Fruit fly (Drosophila melanogaster): ENCODE data around the gene svr.

svr gene

DNA sequence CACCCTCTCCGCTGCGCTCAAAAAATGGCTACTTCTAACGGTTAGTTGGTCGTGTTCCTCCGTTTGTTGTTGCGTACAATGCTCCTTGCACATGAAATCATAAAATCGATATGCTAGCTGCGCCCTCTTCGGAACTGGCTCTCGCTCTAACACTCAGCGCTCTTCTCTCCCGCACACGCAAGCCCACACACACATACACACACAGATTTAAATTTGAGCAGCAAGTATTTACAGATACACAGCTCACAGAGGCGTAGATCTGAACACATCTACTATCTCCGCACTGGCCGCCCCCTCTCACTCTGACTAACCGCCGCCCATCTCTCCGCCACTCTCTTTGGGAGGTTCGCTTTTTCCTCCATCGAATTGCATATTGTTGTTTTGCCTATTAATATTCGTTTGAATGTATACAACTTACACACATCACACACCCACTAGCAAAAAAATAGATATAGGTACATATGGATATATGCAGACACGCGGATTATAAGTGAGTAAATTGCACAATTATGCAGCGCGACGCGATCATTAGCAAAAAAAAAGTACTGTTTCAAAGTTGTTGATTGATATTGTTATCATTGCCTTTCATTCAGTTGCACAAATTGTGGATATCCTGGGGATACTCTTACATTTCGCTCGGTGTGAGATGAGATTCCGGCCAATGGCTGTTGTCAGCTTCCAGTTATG, 26.3 kb downstream of the svr start:
- TF ChIP-seq Mio (GFP tag; optimal IDR thresholded peaks at IDR 0.05) (peak; percentile 50), dl (GFP tag; optimal IDR thresholded peaks at IDR 0.05; ENCODE audit: insufficient read depth in 1 of 2, partially characterized antibody in 2 of 2) (peak in 1 of 2 experiments; percentile 70), tai (GFP tag; optimal IDR thresholded peaks at IDR 0.05) (peak; percentile 93), dsf (GFP tag; optimal IDR thresholded peaks at IDR 0.05; ENCODE audit: borderline replicate concordance) (peak; percentile 25), Vsx2 (GFP tag; optimal IDR thresholded peaks at IDR 0.05; ENCODE audit: partially characterized antibody) (no peak), dmrt93B (GFP tag; optimal IDR thresholded peaks at IDR 0.05) (peak; percentile 69), CG9705 (GFP tag; optimal IDR thresholded peaks at IDR 0.05) (peak; percentile 52), woc (GFP tag; optimal IDR thresholded peaks at IDR 0.05) (peak; percentile 66), fru (GFP tag; optimal IDR thresholded peaks at IDR 0.05) (peak; percentile 88), foxo (GFP tag; optimal IDR thresholded peaks at IDR 0.05) (peak; percentile 23 to 95), Abd-B (GFP tag; optimal IDR thresholded peaks at IDR 0.05) (no peak), GATAd (GFP tag; optimal IDR thresholded peaks at IDR 0.05) (peak; percentile 64), Jra (GFP tag; optimal IDR thresholded peaks at IDR 0.05) (peak; percentile 85), Dfd (GFP tag; optimal IDR thresholded peaks at IDR 0.05) (no peak), pan (optimal IDR thresholded peaks at IDR 0.05) (no peak), jim (GFP tag; optimal IDR thresholded peaks at IDR 0.05) (peak; percentile 97), br (GFP tag; optimal IDR thresholded peaks at IDR 0.05) (peak; percentile 88), rgr (GFP tag; optimal IDR thresholded peaks at IDR 0.05) (peak; percentile 93), Dif (GFP tag; optimal IDR thresholded peaks at IDR 0.05; ENCODE audit: partially characterized antibody) (peak; percentile 76), h (GFP tag; optimal IDR thresholded peaks at IDR 0.05) (peak; percentile 91), usp (GFP tag; optimal IDR thresholded peaks at IDR 0.05) (no peak), Hnf4 (GFP tag; optimal IDR thresholded peaks at IDR 0.05) (peak; percentile 93), sage (GFP tag; optimal IDR thresholded peaks at IDR 0.05) (peak; percentile 44), Sp1 (GFP tag; optimal IDR thresholded peaks at IDR 0.05) (peak; percentile 74), lola (GFP tag; optimal IDR thresholded peaks at IDR 0.05) (no peak), CG32264 (GFP tag; optimal IDR thresholded peaks at IDR 0.05) (peak; percentile 73), CrebA (GFP tag; optimal IDR thresholded peaks at IDR 0.05; ENCODE audit: borderline replicate concordance) (no peak), Hr83 (GFP tag; optimal IDR thresholded peaks at IDR 0.05; ENCODE audit: poor library complexity, severe bottlenecking) (peak; percentile 98), brk (GFP tag; optimal IDR thresholded peaks at IDR 0.05) (peak; percentile 83), ey (GFP tag; optimal IDR thresholded peaks at IDR 0.05) (peak; percentile 91), N (GFP tag; optimal IDR thresholded peaks at IDR 0.05) (no peak), Hr78 (GFP tag; optimal IDR thresholded peaks at IDR 0.05) (no peak), OdsH (GFP tag; optimal IDR thresholded peaks at IDR 0.05) (peak; percentile 85), Myc (optimal IDR thresholded peaks at IDR 0.05) (no peak), sv (GFP tag; optimal IDR thresholded peaks at IDR 0.05) (peak; percentile 88), Rel (GFP tag; optimal IDR thresholded peaks at IDR 0.05) (no peak), Rel (tag; optimal IDR thresholded peaks at IDR 0.05) (peak; percentile 57), HLH106 (tag; optimal IDR thresholded peaks at IDR 0.05) (peak; percentile 77), psq (GFP tag; optimal IDR thresholded peaks at IDR 0.05) (peak; percentile 71)

- TF ChIP-seq ey (GFP tag; optimal IDR thresholded peaks at IDR 0.05): peak; percentile 98
- TF ChIP-seq sage (GFP tag; optimal IDR thresholded peaks at IDR 0.05): peak; percentile 93
- peak; percentile 99 for TF ChIP-seq h (GFP tag; optimal IDR thresholded peaks at IDR 0.05)
- TF ChIP-seq GATAd (GFP tag; optimal IDR thresholded peaks at IDR 0.05): peak; percentile 58
- no peak for TF ChIP-seq tai (GFP tag; optimal IDR thresholded peaks at IDR 0.05)
- peak; percentile 65 to 99 for TF ChIP-seq foxo (GFP tag; optimal IDR thresholded peaks at IDR 0.05)
- no peak for TF ChIP-seq Hr78 (GFP tag; optimal IDR thresholded peaks at IDR 0.05)
- peak; percentile 99 for TF ChIP-seq HLH106 (tag; optimal IDR thresholded peaks at IDR 0.05)
- peak; percentile 73 for TF ChIP-seq Mio (GFP tag; optimal IDR thresholded peaks at IDR 0.05)
- peak; percentile 94 for TF ChIP-seq psq (GFP tag; optimal IDR thresholded peaks at IDR 0.05)
- TF ChIP-seq dmrt93B (GFP tag; optimal IDR thresholded peaks at IDR 0.05): peak; percentile 97
- no peak for TF ChIP-seq Myc (optimal IDR thresholded peaks at IDR 0.05)
- peak; percentile 61 to 88 for TF ChIP-seq dl (GFP tag; optimal IDR thresholded peaks at IDR 0.05; ENCODE audit: insufficient read depth in 1 of 2, partially characterized antibody in 2 of 2)
- TF ChIP-seq woc (GFP tag; optimal IDR thresholded peaks at IDR 0.05): peak; percentile 94
- peak; percentile 93 for TF ChIP-seq Rel (GFP tag; optimal IDR thresholded peaks at IDR 0.05)
- peak; percentile 92 for TF ChIP-seq Rel (tag; optimal IDR thresholded peaks at IDR 0.05)
- no peak for TF ChIP-seq pan (optimal IDR thresholded peaks at IDR 0.05)
- peak; percentile 75 for TF ChIP-seq Dif (GFP tag; optimal IDR thresholded peaks at IDR 0.05; ENCODE audit: partially characterized antibody)
- peak; percentile 98 for TF ChIP-seq fru (GFP tag; optimal IDR thresholded peaks at IDR 0.05)
- peak; percentile 49 for TF ChIP-seq Hr83 (GFP tag; optimal IDR thresholded peaks at IDR 0.05; ENCODE audit: poor library complexity, severe bottlenecking)
- peak; percentile 84 for TF ChIP-seq dsf (GFP tag; optimal IDR thresholded peaks at IDR 0.05; ENCODE audit: borderline replicate concordance)
- peak; percentile 98 for TF ChIP-seq sv (GFP tag; optimal IDR thresholded peaks at IDR 0.05)
- no peak for TF ChIP-seq CrebA (GFP tag; optimal IDR thresholded peaks at IDR 0.05; ENCODE audit: borderline replicate concordance)
- TF ChIP-seq CG32264 (GFP tag; optimal IDR thresholded peaks at IDR 0.05): peak; percentile 88
- TF ChIP-seq OdsH (GFP tag; optimal IDR thresholded peaks at IDR 0.05): peak; percentile 98
- TF ChIP-seq rgr (GFP tag; optimal IDR thresholded peaks at IDR 0.05): peak; percentile 98
- no peak for TF ChIP-seq N (GFP tag; optimal IDR thresholded peaks at IDR 0.05)
- peak; percentile 82 for TF ChIP-seq Jra (GFP tag; optimal IDR thresholded peaks at IDR 0.05)
- no peak for TF ChIP-seq Dfd (GFP tag; optimal IDR thresholded peaks at IDR 0.05)
- TF ChIP-seq Abd-B (GFP tag; optimal IDR thresholded peaks at IDR 0.05): no peak
- TF ChIP-seq Sp1 (GFP tag; optimal IDR thresholded peaks at IDR 0.05): peak; percentile 99
- peak; percentile 95 for TF ChIP-seq brk (GFP tag; optimal IDR thresholded peaks at IDR 0.05)
- peak; percentile 95 for TF ChIP-seq Hnf4 (GFP tag; optimal IDR thresholded peaks at IDR 0.05)
- TF ChIP-seq CG9705 (GFP tag; optimal IDR thresholded peaks at IDR 0.05): peak; percentile 99
- TF ChIP-seq usp (GFP tag; optimal IDR thresholded peaks at IDR 0.05): no peak
- TF ChIP-seq br (GFP tag; optimal IDR thresholded peaks at IDR 0.05): peak; percentile 98
- TF ChIP-seq lola (GFP tag; optimal IDR thresholded peaks at IDR 0.05): no peak
- TF ChIP-seq Vsx2 (GFP tag; optimal IDR thresholded peaks at IDR 0.05; ENCODE audit: partially characterized antibody): no peak
- TF ChIP-seq jim (GFP tag; optimal IDR thresholded peaks at IDR 0.05): no peak
These were observed 27.1 kb downstream of the svr start, which contains the start of gene elav for dm6 chrX:523179-523851. Gene elav, minus strand, starts transcription at chrX:523226.

Data from whole organism, wandering third instar larva.